Fruit fly (Drosophila melanogaster) whole organism, adult: ENCODE data around the gene CG5888.
A peak's percentile ranks its signal among the peaks of the same experiment; 100 is the strongest.

Source experiments
- CG11617 ChIP-seq: fragments of 200-800 bp; sonication (Bioruptor generic); optimal IDR thresholded peaks from 2 replicates; lab custom pipeline; 2017; ENCODE audit warnings: mild to moderate bottlenecking, missing biosample characterization, missing genetic modification reagents, missing genetic modification characterization
- CG12768 ChIP-seq: fragments of 200-800 bp; sonication (Bioruptor generic); optimal IDR thresholded peaks from 2 replicates; lab custom pipeline; 2017; ENCODE audit warnings: missing biosample characterization, missing genetic modification characterization, mild to moderate bottlenecking, moderate library complexity, missing genetic modification reagents
- CG14711 ChIP-seq: fragments of 200-800 bp; sonication (Bioruptor generic); optimal IDR thresholded peaks from 2 replicates; lab custom pipeline; 2018; ENCODE audit warnings: missing biosample characterization, mild to moderate bottlenecking, missing genetic modification characterization, moderate library complexity
- CG1620 ChIP-seq: fragments of 200-800 bp; sonication (Bioruptor generic); optimal IDR thresholded peaks from 2 replicates; lab custom pipeline; 2016; ENCODE audit warnings: missing biosample characterization, missing genetic modification characterization
- CG33017 ChIP-seq: fragments of 200-800 bp; sonication (Bioruptor generic); optimal IDR thresholded peaks from 2 replicates; lab custom pipeline; 2018; ENCODE audit warnings: missing biosample characterization, mild to moderate bottlenecking, missing genetic modification characterization, moderate library complexity
- CG5204 ChIP-seq: fragments of 200-800 bp; sonication (Bioruptor generic); optimal IDR thresholded peaks from 2 replicates; lab custom pipeline; 2016; ENCODE audit warnings: missing biosample characterization, missing genetic modification characterization
- CG7045 ChIP-seq: fragments of 200-800 bp; sonication (Bioruptor generic); optimal IDR thresholded peaks from 2 replicates; lab custom pipeline; 2017; ENCODE audit warnings: missing biosample characterization, mild to moderate bottlenecking, missing genetic modification characterization
- CG7101 ChIP-seq: fragments of 200-800 bp; sonication (Bioruptor generic); optimal IDR thresholded peaks from 2 replicates; lab custom pipeline; 2018; ENCODE audit warnings: missing biosample characterization, mild to moderate bottlenecking, missing genetic modification characterization, moderate library complexity
- Clk ChIP-seq: fragments of 200-800 bp; sonication (Bioruptor generic); optimal IDR thresholded peaks from 2 replicates; lab custom pipeline; 2017; ENCODE audit warnings: missing biosample characterization, missing genetic modification characterization
- Crg-1 ChIP-seq: fragments of 200-800 bp; sonication (Bioruptor generic); optimal IDR thresholded peaks from 2 replicates; lab custom pipeline; 2016; ENCODE audit warnings: missing biosample characterization, missing genetic modification characterization
- Hr96 ChIP-seq: fragments of 200-800 bp; sonication (Bioruptor generic); optimal IDR thresholded peaks from 2 replicates; lab custom pipeline; 2016; ENCODE audit warnings: missing biosample characterization, missing genetic modification characterization
- Mnt ChIP-seq: fragments of 200-800 bp; sonication (Bioruptor generic); optimal IDR thresholded peaks from 2 replicates; lab custom pipeline; 2016; ENCODE audit warnings: missing biosample characterization, mild to moderate bottlenecking, missing genetic modification characterization
- bab1 ChIP-seq: fragments of 200-800 bp; sonication (Bioruptor generic); optimal IDR thresholded peaks from 3 replicates; lab custom pipeline; 2019; ENCODE audit warnings: missing biosample characterization, mild to moderate bottlenecking, missing genetic modification characterization, moderate library complexity
- cic ChIP-seq: fragments of 200-800 bp; sonication (Bioruptor generic); optimal IDR thresholded peaks from 2 replicates; lab custom pipeline; 2017; ENCODE audit warnings: missing biosample characterization, mild to moderate bottlenecking, missing genetic modification characterization, moderate library complexity
- cnc ChIP-seq, 2 experiments: fragments of >200 bp; optimal IDR thresholded peaks; 2 replicates each; lab custom pipeline; 2017
- kay ChIP-seq: fragments of 200-800 bp; sonication (Bioruptor generic); peaks from one replicate; lab custom pipeline; 2016; ENCODE audit warnings: missing biosample characterization, missing genetic modification characterization, borderline replicate concordance
- ovo ChIP-seq: fragments of 200-800 bp; sonication (Bioruptor generic); optimal IDR thresholded peaks from 2 replicates; lab custom pipeline; 2016; ENCODE audit warnings: missing biosample characterization, missing genetic modification characterization
- pad ChIP-seq: fragments of 200-800 bp; sonication (Bioruptor generic); optimal IDR thresholded peaks from 3 replicates; lab custom pipeline; 2017; ENCODE audit warnings: missing biosample characterization, missing genetic modification characterization, mild to moderate bottlenecking, moderate library complexity, missing genetic modification reagents
- tj ChIP-seq: fragments of 200-800 bp; sonication (Bioruptor generic); optimal IDR thresholded peaks from 3 replicates; lab custom pipeline; 2017; ENCODE audit warnings: missing biosample characterization, mild to moderate bottlenecking, missing genetic modification characterization, moderate library complexity
- toe ChIP-seq: fragments of 200-800 bp; sonication (Bioruptor generic); optimal IDR thresholded peaks from 2 replicates; lab custom pipeline; 2016; ENCODE audit warnings: missing biosample characterization, missing genetic modification characterization

The CG5888 gene

DNA sequence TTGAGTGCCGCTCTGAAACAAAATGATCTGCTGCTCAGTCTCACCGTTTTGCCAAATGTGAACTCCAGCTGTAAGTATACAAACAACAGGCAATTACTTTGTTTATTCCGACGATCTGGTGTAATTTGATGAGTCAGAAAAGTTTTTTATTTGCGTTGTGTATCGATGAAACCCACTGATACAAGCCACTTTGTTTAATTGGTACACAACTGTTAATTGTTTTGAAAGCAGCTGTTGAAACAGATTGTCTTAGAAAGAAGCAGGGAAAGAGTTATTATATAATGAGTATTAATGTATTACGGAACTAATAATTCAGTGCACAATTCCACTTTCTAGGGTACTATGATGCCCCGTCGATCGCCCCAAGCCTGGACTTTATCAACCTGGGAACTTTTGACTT lies 3.6 kb upstream of the CG5888 start:
- TF ChIP-seq CG7101 (tag; lab: Kevin White, UChicago) (peak; percentile 28), kay (GFP tag; lab: Kevin White, UChicago) (no peak), CG7045 (GFP tag; lab: Kevin White, UChicago) (peak; percentile 15), Crg-1 (peak; percentile 3), CG14711 (tag; lab: Kevin White, UChicago) (peak; percentile 1), ovo (peak; percentile 31), cic (GFP tag; lab: Kevin White, UChicago) (no peak), CG33017 (no peak)

DNA sequence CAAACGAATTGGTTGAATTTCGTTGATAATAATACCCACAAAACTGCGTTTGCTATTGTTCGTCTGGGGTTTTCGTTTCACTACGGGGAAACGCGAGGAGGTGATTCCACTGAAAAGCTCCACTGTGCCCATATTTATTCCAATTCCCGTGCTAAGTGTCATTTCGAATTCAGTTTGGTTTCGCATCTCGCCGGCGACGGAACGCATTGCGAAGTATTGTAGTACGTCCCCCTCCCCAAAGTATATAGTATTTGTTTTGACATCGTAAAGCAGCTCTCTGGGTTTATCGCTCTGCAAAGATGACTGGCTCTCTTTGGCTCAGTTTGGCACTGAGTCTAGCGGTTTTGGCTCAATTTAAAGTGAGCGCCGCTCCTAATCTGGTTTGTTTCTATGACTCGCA lies 2.6 kb upstream of the CG5888 start, which contains the start of gene Idgf3:
Idgf3 (plus strand) TSS at position 17 of the 400 bp plus-strand sequence.
- TF ChIP-seq CG12768 (GFP tag; lab: Kevin White, UChicago) (peak; percentile 49), Hr96 (GFP tag; lab: Kevin White, UChicago) (peak; percentile 32), ovo (no peak), bab1 (no peak), toe (GFP tag; lab: Kevin White, UChicago) (peak; percentile 14), CG11617 (GFP tag; lab: Kevin White, UChicago) (peak; percentile 22), cnc (optimal IDR thresholded peaks at IDR 0.05; lab: Kevin White, UChicago) (no peak), Crg-1 (no peak), Clk (GFP tag; lab: Kevin White, UChicago) (no peak), CG7101 (tag; lab: Kevin White, UChicago) (peak; percentile 32), cic (GFP tag; lab: Kevin White, UChicago) (peak; percentile 58), CG14711 (tag; lab: Kevin White, UChicago) (no peak), CG33017 (no peak), Mnt (GFP tag; lab: Kevin White, UChicago) (peak; percentile 32), pad (GFP tag; lab: Kevin White, UChicago) (no peak), CG7045 (GFP tag; lab: Kevin White, UChicago) (no peak), tj (GFP tag; lab: Kevin White, UChicago) (peak; percentile 4), CG5204 (GFP tag; lab: Kevin White, UChicago) (peak; percentile 13), CG1620 (GFP tag; lab: Kevin White, UChicago) (no peak), kay (GFP tag; lab: Kevin White, UChicago) (no peak)

DNA sequence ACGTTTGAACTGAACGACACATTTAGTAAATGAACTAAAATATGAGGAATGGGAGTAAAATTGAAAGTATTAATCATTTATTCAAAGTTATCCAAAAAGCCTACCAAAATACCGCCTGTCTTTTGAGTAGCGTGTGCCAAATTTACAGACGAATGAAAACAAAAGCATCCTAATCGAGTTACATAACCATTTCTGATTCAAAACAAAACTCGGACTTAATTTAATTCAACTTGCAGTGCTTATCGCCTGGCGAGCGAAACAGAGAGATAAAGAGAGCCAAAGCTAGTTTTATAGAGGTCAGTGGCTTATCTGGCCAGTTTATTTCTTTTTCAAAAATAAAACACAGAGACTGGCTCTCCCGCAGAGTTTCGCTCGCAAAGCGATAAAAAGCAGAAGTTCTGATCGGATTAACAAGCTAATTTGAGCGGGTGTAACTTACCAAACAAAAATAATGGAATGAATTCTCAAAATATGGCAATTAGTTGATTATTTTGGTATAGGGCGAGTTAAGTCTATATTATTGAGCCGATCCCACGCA lies 325 bp downstream of the CG5888 start:
- no peak for TF ChIP-seq Mnt (GFP tag; lab: Kevin White, UChicago)
- TF ChIP-seq kay (GFP tag; lab: Kevin White, UChicago), result peak; percentile 70

- TF ChIP-seq Crg-1 (no peak), CG33017 (no peak), pad (GFP tag; lab: Kevin White, UChicago) (peak; percentile 80), kay (GFP tag; lab: Kevin White, UChicago) (peak; percentile 77), CG7045 (GFP tag; lab: Kevin White, UChicago) (no peak), bab1 (no peak)
Observed at dm6 chr2L:16446975-16447509, 1.2 kb downstream of the CG5888 start, which contains the start of gene Idgf2. Idgf2 (plus strand) TSS chr2L:16447330.

dm6 chr2L:16445034-16445433 lies 3.2 kb downstream of the CG5888 start, which contains the start of gene Idgf1:
Idgf1 (plus strand) TSS chr2L:16445278.
- TF ChIP-seq CG33017 (peak; percentile 18), kay (GFP tag; lab: Kevin White, UChicago) (peak; percentile 53), bab1 (no peak), tj (GFP tag; lab: Kevin White, UChicago) (peak; percentile 47)

- TF ChIP-seq cnc (optimal IDR thresholded peaks at IDR 0.05; lab: Kevin White, UChicago), result no peak
- TF ChIP-seq bab1, result no peak
- TF ChIP-seq Crg-1, result no peak
- no peak for TF ChIP-seq CG7101 (tag; lab: Kevin White, UChicago)
- no peak for TF ChIP-seq kay (GFP tag; lab: Kevin White, UChicago)
- no peak for TF ChIP-seq CG1620 (GFP tag; lab: Kevin White, UChicago)
- TF ChIP-seq cic (GFP tag; lab: Kevin White, UChicago), result no peak
- no peak for TF ChIP-seq Hr96 (GFP tag; lab: Kevin White, UChicago)
- no peak for TF ChIP-seq tj (GFP tag; lab: Kevin White, UChicago)
- TF ChIP-seq toe (GFP tag; lab: Kevin White, UChicago), result no peak
- TF ChIP-seq CG12768 (GFP tag; lab: Kevin White, UChicago), result no peak
- no peak for TF ChIP-seq CG14711 (tag; lab: Kevin White, UChicago)
Observed at dm6 chr2L:16442620-16443019, 5.6 kb downstream of the CG5888 start.

- TF ChIP-seq CG33017 (no peak), cic (GFP tag; lab: Kevin White, UChicago) (no peak), tj (GFP tag; lab: Kevin White, UChicago) (no peak)
Observed at dm6 chr2L:16437945-16438344, 10.3 kb downstream of the CG5888 start.
